Worm (Caenorhabditis elegans) whole organism, L4 larva: ENCODE measurements around the gene msp-36.
A peak's percentile ranks its signal among the peaks of the same experiment; 100 is the strongest.

ENCODE experiments used
- F26F4.8 ChIP-seq: fragments of 200-800 bp; sonication (Bioruptor generic); conservative IDR thresholded peaks from 2 replicates; pipeline ENCODE4 v1.3.6; 2022; ENCODE audit warnings: missing genetic modification characterization, missing compliant biosample characterization
- R02D3.7 ChIP-seq: fragments of 150-350 bp; sonication (generic microtip); optimal IDR thresholded peaks from 3 replicates; lab custom pipeline; 2014; ENCODE audit warnings: missing biosample characterization, missing genetic modification characterization
- T20F7.1 ChIP-seq: fragments of 200-800 bp; sonication (Bioruptor generic); optimal IDR thresholded peaks from 2 replicates; lab custom pipeline; 2018; ENCODE audit warnings: mild to moderate bottlenecking, missing genetic modification characterization, missing compliant biosample characterization
- Y105C5A.15 ChIP-seq: fragments of 200-800 bp; sonication (Bioruptor generic); IDR thresholded peaks from 2 replicates; pipeline ENCODE4 v1.3.6; 2022; ENCODE audit warnings: missing genetic modification characterization, missing compliant biosample characterization
- Y48G9A.11 ChIP-seq: fragments of 200-800 bp; sonication (Bioruptor generic); IDR thresholded peaks from 2 replicates; pipeline ENCODE4 v1.3.6; 2022; ENCODE audit warnings: missing genetic modification reagents, missing genetic modification characterization, missing compliant biosample characterization
- ZK337.2 ChIP-seq: fragments of 200-800 bp; sonication (Bioruptor generic); IDR thresholded peaks from 2 replicates; pipeline ENCODE4 v1.3.6; 2022; ENCODE audit warnings: missing genetic modification reagents, missing genetic modification characterization, missing compliant biosample characterization
- aha-1 ChIP-seq: fragments of 150-350 bp; peaks from one replicate; lab custom pipeline; 2014; ENCODE audit warnings: missing biosample characterization, missing genetic modification characterization
- arid-1 ChIP-seq: fragments of 200-800 bp; sonication (Bioruptor generic); conservative IDR thresholded peaks from 2 replicates; pipeline ENCODE4 v1.3.6; 2022; ENCODE audit warnings: missing genetic modification reagents, missing genetic modification characterization, missing compliant biosample characterization
- ces-1 ChIP-seq: fragments of 150-350 bp; sonication (generic microtip); optimal IDR thresholded peaks from 4 replicates; lab custom pipeline; 2014; ENCODE audit warnings: missing biosample characterization, missing genetic modification reagents, missing genetic modification characterization
- ctbp-1 ChIP-seq: fragments of 200-800 bp; sonication (Bioruptor generic); IDR thresholded peaks from 2 replicates; pipeline ENCODE4 v1.3.6; 2022; ENCODE audit warnings: missing genetic modification reagents, missing genetic modification characterization, missing compliant biosample characterization
- daf-19 ChIP-seq: fragments of 200-800 bp; sonication (Bioruptor generic); conservative IDR thresholded peaks from 2 replicates; pipeline ENCODE4 v1.3.6; 2022; ENCODE audit warnings: missing genetic modification characterization, missing compliant biosample characterization
- egl-43 ChIP-seq: fragments of 200-800 bp; sonication (Bioruptor generic); IDR thresholded peaks from 2 replicates; pipeline ENCODE4 v1.3.6; 2022; ENCODE audit warnings: missing genetic modification reagents, missing genetic modification characterization, missing compliant biosample characterization
- fkh-10 ChIP-seq: fragments of 150-350 bp; optimal IDR thresholded peaks from 2 replicates; lab custom pipeline; 2014; ENCODE audit warnings: missing biosample characterization, missing genetic modification reagents, missing genetic modification characterization
- fos-1 ChIP-seq: fragments of 150-350 bp; optimal IDR thresholded peaks from 2 replicates; lab custom pipeline; 2014; ENCODE audit warnings: missing biosample characterization, missing genetic modification characterization
- hif-1 ChIP-seq, 2 experiments: sonication (generic microtip); optimal IDR thresholded peaks; 2 replicates each; lab custom pipeline; 2016 to 2017; ENCODE audit warnings: missing compliant biosample characterization in 2 of 2, missing genetic modification characterization in 2 of 2, missing genetic modification reagents in 2 of 2, missing genotype in 2 of 2, mild to moderate bottlenecking in 1 of 2
- lin-1 ChIP-seq: fragments of 200-800 bp; sonication (Bioruptor generic); IDR thresholded peaks from 2 replicates; pipeline ENCODE4 v1.3.6; 2022; ENCODE audit warnings: missing genetic modification reagents, missing genetic modification characterization, missing compliant biosample characterization
- lir-3 ChIP-seq: sonication (generic microtip); optimal IDR thresholded peaks from 2 replicates; lab custom pipeline; 2016; ENCODE audit warnings: mild to moderate bottlenecking, missing genetic modification characterization, missing compliant biosample characterization
- madf-5 ChIP-seq, 2 experiments: fragments of 200-800 bp; sonication (Bioruptor generic); IDR thresholded peaks; 2 replicates each; pipeline ENCODE4 v1.3.6; 2022; ENCODE audit warnings: missing compliant biosample characterization in 2 of 2, missing genetic modification characterization in 2 of 2
- mep-1 ChIP-seq: fragments of 150-350 bp; sonication (generic microtip); optimal IDR thresholded peaks from 3 replicates; lab custom pipeline; 2014; ENCODE audit warnings: missing biosample characterization, missing genetic modification characterization
- nhr-111 ChIP-seq: fragments of 200-800 bp; sonication (Bioruptor generic); optimal IDR thresholded peaks from 2 replicates; lab custom pipeline; 2018; ENCODE audit warnings: mild to moderate bottlenecking, missing genetic modification characterization, missing compliant biosample characterization
- nhr-237 ChIP-seq: sonication (generic microtip); optimal IDR thresholded peaks from 2 replicates; lab custom pipeline; 2017; ENCODE audit warnings: missing biosample characterization, missing genetic modification characterization
- nhr-41 ChIP-seq: fragments of 200-800 bp; sonication (Bioruptor generic); IDR thresholded peaks from 2 replicates; pipeline ENCODE4 v1.3.6; 2022; ENCODE audit warnings: missing genetic modification reagents, missing genetic modification characterization, missing compliant biosample characterization
- nhr-48 ChIP-seq: sonication (generic microtip); optimal IDR thresholded peaks from 2 replicates; lab custom pipeline; 2016; ENCODE audit warnings: mild to moderate bottlenecking, missing genetic modification characterization, missing compliant biosample characterization
- nhr-6 ChIP-seq: fragments of 150-350 bp; optimal IDR thresholded peaks from 2 replicates; lab custom pipeline; 2014; ENCODE audit warnings: missing biosample characterization, missing genetic modification characterization
- set-16 ChIP-seq: fragments of 200-800 bp; sonication (Bioruptor generic); IDR thresholded peaks from 2 replicates; pipeline ENCODE4 v1.3.6; 2022; ENCODE audit warnings: missing genetic modification reagents, missing genetic modification characterization, missing compliant biosample characterization
- skn-1 ChIP-seq: fragments of 150-350 bp; optimal IDR thresholded peaks from 2 replicates; lab custom pipeline; 2014; ENCODE audit warnings: missing biosample characterization, missing genetic modification characterization
- snpc-1.2 ChIP-seq: fragments of 200-800 bp; sonication (Bioruptor generic); IDR thresholded peaks from 2 replicates; pipeline ENCODE4 v1.3.6; 2022; ENCODE audit warnings: missing genetic modification reagents, missing genetic modification characterization, missing compliant biosample characterization
- spr-1 ChIP-seq: sonication (generic microtip); optimal IDR thresholded peaks from 2 replicates; lab custom pipeline; 2016; ENCODE audit warnings: mild to moderate bottlenecking, missing genetic modification characterization, missing compliant biosample characterization
- spr-3 ChIP-seq: fragments of 200-800 bp; sonication (Bioruptor generic); optimal IDR thresholded peaks from 2 replicates; lab custom pipeline; 2018; ENCODE audit warnings: mild to moderate bottlenecking, missing genetic modification characterization, missing compliant biosample characterization
- tra-1 ChIP-seq: fragments of 200-800 bp; sonication (Bioruptor generic); IDR thresholded peaks from 2 replicates; pipeline ENCODE4 v1.3.6; 2022; ENCODE audit warnings: missing genetic modification reagents, missing genetic modification characterization, missing compliant biosample characterization
- unc-62 ChIP-seq, 3 experiments: fragments of 150-350 bp in 1 of 3; sonication (generic microtip); optimal IDR thresholded peaks in 2 of 3; peaks in 1 of 3; 1 replicate in 1 of 3; 2 replicates in 2 of 3; lab custom pipeline; 2014 to 2017; ENCODE audit warnings: missing biosample characterization in 3 of 3, missing genetic modification characterization in 3 of 3, missing genetic modification reagents in 3 of 3, missing genotype in 1 of 3
- ztf-11 ChIP-seq: fragments of 150-350 bp; optimal IDR thresholded peaks from 2 replicates; lab custom pipeline; 2014; ENCODE audit warnings: missing biosample characterization, missing genetic modification characterization

Gene msp-36

ce11 chrIV:10090358-10090757 is 4.9 kb upstream of the msp-36 start, which contains the start of gene ttbk-5:
Gene ttbk-5 (plus strand): TSS chrIV:10090658.
- TF ChIP-seq nhr-237, result no peak
- TF ChIP-seq, all 104 proteins: peak for 0

DNA sequence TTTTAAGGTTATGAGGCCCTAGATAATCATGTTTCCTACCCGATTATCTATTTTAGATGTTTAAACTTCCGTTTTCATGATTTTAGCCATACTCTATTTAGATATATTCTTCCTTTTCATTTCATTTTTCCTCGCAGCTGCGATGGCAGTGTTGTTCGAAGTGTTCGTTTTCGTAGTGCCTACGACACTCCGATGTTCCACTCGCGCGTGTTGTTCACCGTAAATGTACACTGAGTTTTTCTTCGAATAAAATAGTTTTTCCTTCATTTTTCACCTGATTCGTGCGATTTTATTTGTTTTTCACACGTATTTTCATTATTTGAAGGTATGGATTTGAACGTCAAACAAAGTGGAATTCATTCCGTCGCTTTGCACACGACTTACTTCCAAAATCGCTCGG is 1.6 kb downstream of the msp-36 start, which contains the start of gene dis-3:
Gene dis-3, plus strand, starts transcription at position 322 of the 400 bp plus-strand sequence.
- no peak for TF ChIP-seq hif-1 (tag; optimal IDR thresholded peaks at IDR 0.05; lab: Kevin White, UChicago)
- TF ChIP-seq skn-1 (tag; lab: Kevin White, UChicago), result no peak
- no peak for TF ChIP-seq madf-5 (GFP tag; IDR thresholded peaks at IDR 0.05; lab: Robert Waterston, UW)
- TF ChIP-seq ztf-11 (tag; lab: Kevin White, UChicago), result no peak
- TF ChIP-seq tra-1 (GFP tag; lab: Robert Waterston, UW), result no peak
- peak; percentile 88 for TF ChIP-seq T20F7.1 (GFP tag; lab: Kevin White, UChicago)
- TF ChIP-seq Y105C5A.15 (GFP tag; lab: Robert Waterston, UW), result no peak
- TF ChIP-seq mep-1 (tag; lab: Kevin White, UChicago), result no peak
- TF ChIP-seq R02D3.7 (tag; lab: Kevin White, UChicago), result peak; percentile 55
- TF ChIP-seq Y48G9A.11 (GFP tag; lab: Robert Waterston, UW), result 0 out of 2 replicates have a peak, but pooled peaks have one; percentile 31
- TF ChIP-seq fkh-10 (GFP tag; lab: Kevin White, UChicago), result no peak
- no peak for TF ChIP-seq nhr-48
- peak; percentile 45 for TF ChIP-seq aha-1 (tag; lab: Kevin White, UChicago)

ce11 chrIV:10110417-10110816 is 15.2 kb downstream of the msp-36 start, which contains the start of gene egl-38:
Gene egl-38 (minus strand): TSS chrIV:10110517.
- TF ChIP-seq nhr-41 (GFP tag; lab: Robert Waterston, UW) (no peak), fos-1 (tag; lab: Kevin White, UChicago) (no peak), F26F4.8 (GFP tag; lab: Robert Waterston, UW) (no peak), lin-1 (no peak), madf-5 (GFP tag; IDR thresholded peaks at IDR 0.05; lab: Robert Waterston, UW) (no peak), daf-19 (GFP tag; lab: Robert Waterston, UW) (no peak), ctbp-1 (GFP tag; lab: Robert Waterston, UW) (no peak), lir-3 (tag; lab: Kevin White, UChicago) (no peak), spr-1 (tag; lab: Kevin White, UChicago) (no peak), arid-1 (GFP tag; lab: Robert Waterston, UW) (no peak), ces-1 (GFP tag; lab: Kevin White, UChicago) (no peak), nhr-111 (GFP tag; lab: Kevin White, UChicago) (no peak), mep-1 (tag; lab: Kevin White, UChicago) (no peak), snpc-1.2 (GFP tag; lab: Robert Waterston, UW) (no peak), ZK337.2 (no peak), nhr-6 (tag; lab: Kevin White, UChicago) (no peak)

- TF ChIP-seq spr-3 (GFP tag; lab: Kevin White, UChicago) (peak; percentile 22), set-16 (GFP tag; lab: Robert Waterston, UW) (peak; percentile 94), T20F7.1 (GFP tag; lab: Kevin White, UChicago) (no peak), egl-43 (GFP tag; lab: Robert Waterston, UW) (no peak)
These were observed 15.6 kb downstream of the msp-36 start for ce11 chrIV:10110870-10111269.

ce11 chrIV:10111441-10111840 is 16.2 kb downstream of the msp-36 start, which contains the start of gene spch-1:
Gene spch-1 (minus strand): TSS chrIV:10111541.
- TF ChIP-seq unc-62 (GFP tag; optimal IDR thresholded peaks at IDR 0.05 in 1 of 2; lab: Kevin White, UChicago) (peak in 1 of 2 experiments; percentile 29), unc-62 (tag; optimal IDR thresholded peaks at IDR 0.05; lab: Kevin White, UChicago) (no peak), F26F4.8 (GFP tag; lab: Robert Waterston, UW) (no peak)
